Fruit fly (Drosophila melanogaster): Measurements from ENCODE around the gene CG18764.

CG18764 gene

DNA sequence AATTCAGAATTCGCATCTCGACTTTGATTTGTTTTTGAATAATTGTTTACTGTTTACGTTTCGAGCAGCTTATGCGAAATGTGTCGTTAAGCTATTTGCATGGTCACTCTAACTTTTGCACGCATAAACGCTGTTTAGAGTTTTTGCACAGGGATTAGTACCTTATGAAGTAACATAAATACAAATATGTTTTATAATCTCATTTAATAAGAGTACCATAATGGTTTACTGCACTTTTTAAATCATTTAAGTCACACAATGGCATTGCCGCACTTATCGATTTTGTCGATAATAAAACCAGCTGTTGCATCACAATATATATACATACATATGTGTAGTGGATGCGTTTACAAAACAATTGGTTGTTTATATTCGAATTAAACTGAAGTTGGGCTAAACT is at the start of gene CG18764, which contains the start of gene CG6813:
Gene CG18764 (plus strand): TSS at position 319 of the 400 bp plus-strand sequence.
Gene CG6813 (minus strand): TSS at position 68 of the 400 bp plus-strand sequence.
- peak; percentile 18 for TF ChIP-seq CG17801 (GFP tag; optimal IDR thresholded peaks at IDR 0.05; ENCODE audit: partially characterized antibody)

DNA sequence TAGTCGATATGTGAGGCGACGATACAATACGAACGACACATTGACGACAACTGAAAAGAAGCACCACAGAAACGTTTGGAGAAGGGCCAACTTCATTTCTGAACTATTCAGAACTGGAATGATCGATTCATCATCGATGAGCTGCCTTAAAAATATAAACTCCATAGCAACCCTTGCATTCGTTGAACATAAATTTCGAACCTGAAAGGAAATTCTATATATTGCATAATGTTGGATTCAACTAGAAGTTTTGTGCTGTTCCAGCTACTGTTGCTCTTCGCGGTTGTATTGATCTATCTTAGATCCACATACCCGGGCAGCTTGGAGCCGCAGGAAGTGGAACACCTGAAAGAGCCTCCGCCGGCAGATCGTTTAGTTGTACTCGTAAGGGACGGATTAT is 48.0 kb upstream of the CG18764 start, which contains the start of the genes CG6790 and CG5342:
Gene CG6790 (minus strand): TSS at position 101 of the 400 bp plus-strand sequence.
Gene CG5342 (plus strand): TSS at position 182 of the 400 bp plus-strand sequence.
- no peak for TF ChIP-seq CG17801 (GFP tag; optimal IDR thresholded peaks at IDR 0.05; ENCODE audit: partially characterized antibody)

DNA sequence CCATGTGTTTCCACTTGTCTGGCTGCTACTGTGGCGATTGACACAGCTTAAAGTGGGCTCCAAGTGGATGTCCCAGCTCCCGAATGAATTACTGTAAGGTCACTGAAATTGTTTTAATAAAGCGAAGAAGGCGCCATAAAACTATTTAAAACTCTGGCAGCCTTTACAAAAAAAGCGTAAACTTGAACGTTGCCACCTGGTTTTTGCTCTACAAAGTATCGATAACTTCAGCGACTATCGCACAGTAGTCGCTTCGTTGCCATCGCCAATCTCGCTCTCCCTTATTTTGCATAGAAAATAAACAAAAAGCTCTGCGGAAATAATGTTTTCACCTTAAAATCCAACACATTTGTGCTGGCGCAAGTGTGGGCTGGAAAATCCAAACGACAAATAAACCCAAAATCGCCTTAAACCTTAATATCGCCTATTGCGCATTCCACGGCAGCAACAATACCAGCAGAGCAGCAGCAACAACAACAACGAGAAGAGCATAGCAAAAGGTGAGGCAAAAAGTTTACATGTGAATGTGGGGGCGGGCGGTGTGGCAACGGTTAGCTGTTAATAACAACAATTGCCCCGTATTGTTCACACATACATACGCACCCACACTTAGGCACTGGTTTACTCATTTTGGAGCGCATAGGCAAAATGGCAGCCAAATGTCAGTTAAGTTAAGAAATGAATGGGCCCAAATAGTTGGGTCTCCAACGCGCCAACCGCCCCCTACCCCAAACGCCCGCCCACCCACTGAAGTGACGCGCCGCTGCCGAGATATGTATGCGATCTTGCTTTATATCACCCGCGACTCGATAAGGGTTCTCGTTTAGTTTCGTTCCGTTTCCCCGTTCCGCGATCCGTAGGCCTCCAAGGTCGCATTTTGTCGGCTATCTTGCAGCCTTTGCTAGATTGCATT is 45.1 kb upstream of the CG18764 start, which contains the start of gene wkd:
Gene wkd (plus strand): TSS at position 237 of the 913 bp plus-strand sequence.
- peak; percentile 14 for TF ChIP-seq CG17801 (GFP tag; optimal IDR thresholded peaks at IDR 0.05; ENCODE audit: partially characterized antibody)

DNA sequence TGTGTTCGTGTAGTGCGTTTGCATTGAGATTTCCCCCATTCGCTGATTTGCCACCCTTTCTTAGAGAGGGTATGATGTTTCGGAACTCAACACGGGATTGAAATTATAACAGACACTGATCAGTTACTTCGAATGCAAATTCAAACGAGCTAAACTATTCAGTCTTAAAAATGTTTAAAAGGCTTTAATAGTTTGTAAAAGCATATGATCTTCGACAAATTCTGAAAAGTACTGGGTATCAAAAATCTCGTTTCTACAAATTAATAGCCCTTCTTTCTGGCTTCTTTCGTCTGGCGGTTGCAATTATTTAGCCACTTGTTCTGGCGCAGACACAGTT is 44.5 kb upstream of the CG18764 start:
- peak; percentile 82 for TF ChIP-seq CG17801 (GFP tag; optimal IDR thresholded peaks at IDR 0.05; ENCODE audit: partially characterized antibody)

DNA sequence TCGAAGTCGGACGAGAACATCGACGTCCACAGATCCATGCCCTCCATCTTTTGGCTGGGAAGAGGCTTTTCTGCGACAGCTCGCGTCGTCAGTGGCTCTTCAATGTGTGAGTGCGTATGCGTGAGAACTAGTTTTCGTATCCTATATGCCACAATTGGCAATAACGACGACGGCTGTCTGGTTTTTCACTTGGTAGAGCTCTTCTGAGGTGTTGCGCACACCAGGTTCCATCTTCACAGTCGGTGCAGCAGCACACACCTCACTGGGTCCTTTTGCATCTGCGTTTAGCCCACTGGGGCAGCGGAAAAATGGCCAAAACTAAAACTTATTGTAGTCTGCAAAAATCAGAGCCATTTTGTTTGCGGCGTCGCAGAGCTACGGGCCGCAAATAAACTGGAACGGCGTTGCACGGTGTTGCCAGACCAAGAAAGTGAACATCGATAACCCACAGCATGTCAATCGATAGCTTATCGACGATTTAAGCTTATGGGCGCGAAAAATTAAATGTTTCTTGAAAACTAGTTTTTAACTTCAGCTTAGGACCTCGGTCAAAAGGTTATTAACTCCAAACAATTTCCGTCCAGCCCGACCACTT is 36.8 kb upstream of the CG18764 start, which contains the start of gene CG6791:
Gene CG6791 (minus strand): TSS at position 383 of the 595 bp plus-strand sequence.
- TF ChIP-seq CG17801 (GFP tag; optimal IDR thresholded peaks at IDR 0.05; ENCODE audit: partially characterized antibody): peak; percentile 46

DNA sequence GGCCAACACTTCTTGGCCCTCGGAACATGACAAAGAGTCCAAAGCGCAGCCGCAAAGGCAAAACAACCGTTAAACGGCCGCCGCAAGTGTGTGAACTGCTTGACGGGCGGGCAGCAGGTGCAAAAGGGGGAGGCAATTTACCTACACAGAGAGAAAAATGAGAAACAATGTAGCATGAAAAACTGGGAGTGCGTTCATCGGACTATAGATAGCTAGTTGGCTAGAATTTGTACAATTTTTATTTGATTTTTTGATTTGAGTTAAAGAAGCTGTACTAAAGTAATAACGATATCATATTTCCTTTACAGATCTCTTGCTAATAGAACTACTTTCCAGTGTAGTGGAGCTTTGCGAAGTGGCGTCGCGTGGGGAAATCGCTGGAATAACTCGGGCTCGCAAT is 31.2 kb upstream of the CG18764 start:
- no peak for TF ChIP-seq CG17801 (GFP tag; optimal IDR thresholded peaks at IDR 0.05; ENCODE audit: partially characterized antibody)

DNA sequence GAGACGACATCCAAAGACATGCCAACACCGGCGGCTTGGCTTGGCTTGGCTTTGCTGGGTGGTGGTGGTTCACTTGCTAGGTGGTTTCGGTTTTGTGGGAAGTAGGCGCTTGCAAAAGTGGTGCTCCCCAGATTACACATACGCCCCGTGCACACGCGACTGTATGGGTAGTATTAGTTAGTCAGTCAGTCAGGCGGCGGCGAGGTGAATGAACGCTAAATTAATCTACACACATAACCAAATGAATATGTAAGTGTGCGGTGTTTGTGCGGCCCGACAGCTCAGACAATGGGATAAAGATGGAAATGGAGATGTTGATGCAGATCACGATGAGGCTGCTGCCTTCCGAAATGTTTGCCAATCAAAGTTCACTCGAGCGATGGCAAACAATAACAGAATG is 23.6 kb upstream of the CG18764 start:
- TF ChIP-seq CG17801 (GFP tag; optimal IDR thresholded peaks at IDR 0.05; ENCODE audit: partially characterized antibody): no peak

DNA sequence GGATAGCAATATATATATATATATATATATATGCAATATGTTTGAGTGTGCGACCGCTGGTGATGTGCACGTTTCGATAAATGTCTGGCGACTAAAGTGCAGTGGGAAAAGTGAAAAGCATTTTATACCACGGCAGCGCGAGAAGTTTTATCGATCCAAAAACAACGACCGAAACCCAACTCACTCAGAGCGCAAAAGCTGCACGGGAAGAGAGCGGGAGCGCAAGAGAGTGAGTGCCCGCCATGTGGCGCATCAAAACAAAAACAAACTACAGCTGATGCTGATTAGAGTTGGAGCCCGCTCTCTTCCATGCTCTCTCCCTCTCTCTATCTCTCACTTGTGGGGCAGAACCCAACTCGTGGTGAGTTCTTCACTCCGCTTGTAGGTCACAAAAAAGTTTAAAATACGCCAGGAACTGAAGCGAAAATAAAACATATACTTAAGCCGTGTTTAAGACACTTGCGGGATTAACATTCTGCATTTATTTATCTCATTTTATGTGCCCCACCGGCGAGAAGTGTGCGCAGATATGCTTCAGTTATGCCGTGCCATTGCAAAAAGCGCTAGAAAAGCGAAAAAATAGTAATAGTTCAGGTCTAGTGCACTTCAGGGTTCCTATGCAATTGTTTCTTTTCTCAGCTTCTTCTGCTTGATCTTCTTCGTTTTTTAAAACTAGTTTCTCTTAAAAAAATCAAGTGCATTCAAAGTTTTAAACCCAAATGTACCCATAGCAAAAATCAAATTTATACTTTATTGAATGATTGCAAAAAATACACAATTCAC is 21.8 kb upstream of the CG18764 start:
- peak; percentile 58 for TF ChIP-seq CG17801 (GFP tag; optimal IDR thresholded peaks at IDR 0.05; ENCODE audit: partially characterized antibody)

DNA sequence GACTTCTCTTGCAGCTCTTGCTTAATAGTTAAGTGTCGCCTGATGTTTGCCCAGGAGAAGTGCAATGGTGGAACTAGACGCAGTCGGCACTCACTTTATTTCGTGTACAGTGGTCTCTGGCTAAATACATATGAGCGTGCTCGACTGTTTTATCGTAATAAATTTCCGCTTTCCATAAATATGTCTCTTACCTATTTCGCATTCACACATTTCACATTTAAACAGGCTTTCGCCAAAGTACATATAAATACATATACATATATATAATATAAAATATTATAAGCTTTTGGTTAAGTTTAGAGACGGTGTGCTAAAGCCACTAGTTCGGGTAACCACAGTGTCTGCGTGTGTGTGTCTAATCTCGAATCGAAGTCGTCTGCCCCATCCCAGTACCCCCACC is 20.0 kb upstream of the CG18764 start:
- TF ChIP-seq CG17801 (GFP tag; optimal IDR thresholded peaks at IDR 0.05; ENCODE audit: partially characterized antibody): no peak

DNA sequence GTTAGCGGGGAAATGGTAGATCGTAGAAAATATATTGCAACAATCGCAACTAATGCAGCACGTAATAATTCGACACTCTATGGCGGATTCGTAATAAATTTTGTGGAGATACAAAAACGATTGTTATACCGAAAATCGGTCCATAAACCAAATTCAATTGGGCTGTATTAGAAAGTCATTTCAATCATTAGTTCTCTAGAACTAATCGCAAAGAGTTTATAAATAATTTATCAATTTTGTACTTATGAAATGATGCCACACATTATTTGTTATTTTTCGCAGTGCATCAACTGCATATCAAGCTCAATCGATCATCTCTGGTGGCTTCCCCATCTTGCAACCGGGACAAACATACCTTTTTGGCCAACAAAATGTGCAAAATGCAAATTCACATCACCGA is 14.2 kb upstream of the CG18764 start:
- no peak for TF ChIP-seq CG17801 (GFP tag; optimal IDR thresholded peaks at IDR 0.05; ENCODE audit: partially characterized antibody)

DNA sequence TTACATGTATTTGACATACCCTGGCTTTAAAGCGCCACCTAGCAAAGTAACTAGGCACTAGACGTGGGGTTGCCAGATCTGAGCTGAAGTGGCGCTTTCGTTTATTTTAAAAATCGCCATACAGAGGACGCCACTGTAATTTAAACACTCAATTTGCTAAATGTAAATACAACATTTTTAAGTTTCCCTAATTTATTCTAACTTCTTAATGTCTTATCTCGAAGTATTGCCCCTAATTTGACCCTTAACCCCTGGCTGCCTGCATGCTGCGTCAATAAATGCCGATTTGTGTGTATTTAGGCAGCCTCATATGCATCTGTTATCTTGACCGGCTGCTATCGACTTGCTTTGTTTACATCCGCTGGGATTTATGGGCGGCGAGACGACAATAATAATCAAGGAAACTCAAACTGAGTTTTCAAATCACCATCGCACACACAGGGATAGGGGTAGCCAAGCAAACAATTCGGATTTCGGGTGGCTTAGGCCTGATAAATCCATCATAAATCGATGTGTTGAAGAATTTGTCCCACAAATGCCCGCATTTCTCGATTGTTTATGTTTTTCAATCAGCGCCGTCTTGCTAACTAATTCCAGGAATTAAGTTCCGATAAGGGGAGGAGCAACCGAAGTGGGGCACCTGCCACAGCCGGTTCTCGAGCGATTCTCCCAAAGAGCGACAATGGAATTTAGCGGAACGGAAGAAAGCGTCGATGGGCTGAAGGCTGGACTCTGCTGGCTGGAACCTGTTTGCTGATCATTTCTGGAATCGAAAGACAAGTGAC is 13.2 kb upstream of the CG18764 start:
- no peak for TF ChIP-seq CG17801 (GFP tag; optimal IDR thresholded peaks at IDR 0.05; ENCODE audit: partially characterized antibody)

DNA sequence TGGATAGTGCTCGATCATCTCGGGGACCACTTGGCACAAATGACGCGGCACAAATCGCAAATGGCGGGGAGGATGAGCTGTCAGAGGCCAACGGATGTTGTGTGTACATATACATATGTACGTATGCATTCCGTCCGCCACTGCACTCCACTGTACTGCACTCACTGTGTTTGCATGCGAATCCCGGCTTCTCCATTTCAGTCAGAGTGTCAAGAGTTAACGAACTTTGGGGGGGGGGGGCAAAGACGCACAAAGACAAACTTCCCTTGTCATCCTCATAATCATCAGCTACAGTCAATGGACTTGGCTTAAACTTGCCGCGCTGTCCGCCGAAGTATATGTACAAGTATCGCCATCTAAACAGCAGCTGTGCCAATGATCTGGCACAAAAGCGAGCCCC is 12.6 kb upstream of the CG18764 start:
- no peak for TF ChIP-seq CG17801 (GFP tag; optimal IDR thresholded peaks at IDR 0.05; ENCODE audit: partially characterized antibody)

DNA sequence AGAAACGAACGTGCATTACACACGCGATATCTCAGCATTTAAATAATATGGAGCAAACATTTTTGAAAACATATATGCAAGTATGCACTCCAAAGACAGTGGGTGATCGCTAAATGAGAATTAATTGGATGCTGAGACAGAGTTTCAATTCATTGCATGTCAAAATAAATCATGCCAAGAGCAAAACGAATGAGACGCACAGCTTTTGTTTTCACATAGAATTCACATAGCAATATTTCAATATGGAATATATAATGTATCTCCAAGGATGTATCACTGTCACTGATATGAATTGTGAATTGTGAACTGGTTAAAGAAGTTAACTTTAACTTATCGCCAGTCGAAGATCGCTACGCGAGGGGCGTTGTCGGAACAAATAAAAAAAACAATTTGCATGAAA is 12.2 kb upstream of the CG18764 start:
- TF ChIP-seq CG17801 (GFP tag; optimal IDR thresholded peaks at IDR 0.05; ENCODE audit: partially characterized antibody): no peak

DNA sequence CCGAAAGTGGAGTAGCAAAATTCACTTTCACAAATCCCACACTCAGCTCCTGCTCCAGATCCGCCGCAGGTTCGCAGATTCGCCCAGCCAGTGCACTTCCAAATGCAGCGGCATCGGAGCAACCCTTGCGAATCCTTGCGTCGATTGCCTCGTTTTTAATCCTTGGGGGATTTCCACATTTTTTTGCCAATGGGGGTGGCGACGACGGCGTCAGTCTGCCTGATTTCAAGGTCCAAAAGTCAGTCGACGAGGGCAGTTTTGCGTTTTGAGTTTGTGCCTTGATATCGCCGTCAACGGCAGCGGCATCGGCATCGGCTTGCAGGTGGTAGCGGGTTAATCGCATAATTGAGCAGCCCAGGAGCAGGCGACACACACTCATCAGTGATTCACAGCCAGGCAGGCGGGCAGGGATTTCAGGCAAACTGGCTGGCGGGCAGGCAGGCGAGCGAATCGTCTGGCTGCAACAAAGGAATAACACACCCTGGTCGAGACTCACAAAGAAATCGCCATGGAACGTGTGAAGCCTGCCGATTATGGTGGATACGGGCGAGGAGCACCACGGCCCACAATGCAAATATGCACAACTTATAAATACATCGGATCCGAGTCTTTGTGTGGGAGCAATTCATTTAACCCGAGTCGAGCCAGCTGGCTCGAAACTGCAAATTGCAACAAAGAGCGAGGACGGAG is 11.1 kb upstream of the CG18764 start:
- no peak for TF ChIP-seq CG17801 (GFP tag; optimal IDR thresholded peaks at IDR 0.05; ENCODE audit: partially characterized antibody)

Data from ovary, adult (tissue).